Worm (Caenorhabditis elegans) whole organism, L2 larva: ENCODE results near the gene Y46G5A.28.

ENCODE experiments used
- Y55F3AM.14 ChIP-seq: fragments of 200-800 bp; sonication (Bioruptor generic); optimal IDR thresholded peaks from 2 replicates; lab custom pipeline; 2018; ENCODE audit warnings: mild to moderate bottlenecking, missing genetic modification characterization, missing compliant biosample characterization
- alr-1 ChIP-seq: fragments of 150-350 bp; optimal IDR thresholded peaks from 2 replicates; lab custom pipeline; 2014; ENCODE audit warnings: missing biosample characterization, missing genetic modification characterization
- ama-1 ChIP-seq: fragments of 150-350 bp; optimal IDR thresholded peaks from 2 replicates; lab custom pipeline; 2018; ENCODE audit warnings: inconsistent platforms
- ceh-82 ChIP-seq: fragments of 150-350 bp; optimal IDR thresholded peaks from 2 replicates; lab custom pipeline; 2014; ENCODE audit warnings: missing biosample characterization, missing genetic modification characterization
- crh-2 ChIP-seq: sonication (generic microtip); optimal IDR thresholded peaks from 2 replicates; lab custom pipeline; 2017; ENCODE audit warnings: missing biosample characterization, missing genetic modification characterization
- egl-27 ChIP-seq: sonication (generic microtip); optimal IDR thresholded peaks from 3 replicates; lab custom pipeline; 2017; ENCODE audit warnings: missing biosample characterization, missing genetic modification reagents, missing genetic modification characterization
- fos-1 ChIP-seq: fragments of 150-350 bp; optimal IDR thresholded peaks from 2 replicates; lab custom pipeline; 2014; ENCODE audit warnings: missing biosample characterization, missing genetic modification characterization
- lsy-2 ChIP-seq, 2 experiments: fragments of 150-350 bp in 1 of 2; sonication (generic microtip) in 1 of 2; optimal IDR thresholded peaks; 2 replicates each; lab custom pipeline; 2014 to 2017; ENCODE audit warnings: missing biosample characterization in 2 of 2, missing genetic modification characterization in 2 of 2
- nhr-11 ChIP-seq: fragments of 150-350 bp; optimal IDR thresholded peaks from 2 replicates; lab custom pipeline; 2014; ENCODE audit warnings: missing biosample characterization, missing genetic modification characterization
- nhr-12 ChIP-seq: fragments of 150-350 bp; optimal IDR thresholded peaks from 2 replicates; lab custom pipeline; 2014; ENCODE audit warnings: missing biosample characterization, missing genetic modification characterization
- nhr-77 ChIP-seq: fragments of 150-350 bp; optimal IDR thresholded peaks from 2 replicates; lab custom pipeline; 2014; ENCODE audit warnings: missing biosample characterization, missing genetic modification characterization
- sma-3 ChIP-seq: sonication (generic microtip); optimal IDR thresholded peaks from 2 replicates; lab custom pipeline; 2016; ENCODE audit warnings: missing genetic modification reagents, missing genetic modification characterization, missing compliant biosample characterization
- sma-9 ChIP-seq, 2 experiments: fragments of 150-350 bp in 1 of 2; sonication (generic microtip) in 1 of 2; optimal IDR thresholded peaks; 2 replicates each; lab custom pipeline; 2014 to 2016; ENCODE audit warnings: missing genetic modification characterization in 2 of 2, mild to moderate bottlenecking in 1 of 2, missing biosample characterization in 1 of 2, missing compliant biosample characterization in 1 of 2, missing genetic modification reagents in 1 of 2, moderate library complexity in 1 of 2
- unc-39 ChIP-seq: fragments of 150-350 bp; optimal IDR thresholded peaks from 2 replicates; lab custom pipeline; 2014; ENCODE audit warnings: missing biosample characterization, missing genetic modification characterization

DNA sequence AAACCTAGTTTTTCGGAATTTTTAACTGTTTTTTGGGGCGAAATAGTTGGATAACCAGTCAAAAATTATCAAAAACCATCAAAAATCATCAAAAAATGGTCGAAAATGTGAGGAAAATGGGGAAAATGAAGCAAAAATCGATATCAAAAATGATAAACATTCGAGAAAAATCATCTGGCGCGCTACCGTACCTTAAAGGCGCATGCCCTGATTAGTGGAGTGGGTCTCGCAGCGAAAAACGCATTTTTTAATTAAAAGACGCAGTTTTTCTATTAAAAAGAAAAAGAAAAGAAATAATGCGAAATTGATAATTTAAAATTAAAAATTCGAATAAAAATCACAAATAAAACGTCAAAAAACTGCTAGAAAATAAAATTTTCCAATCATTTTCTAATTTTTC lies 30.2 kb downstream of the Y46G5A.28 start, which contains the start of gene F35C5.1:
- TF ChIP-seq ama-1 (lab: Kevin White, UChicago), result no peak
- no peak for TF ChIP-seq fos-1 (tag; lab: Kevin White, UChicago)
- TF ChIP-seq lsy-2 (tag; optimal IDR thresholded peaks at IDR 0.05; lab: Kevin White, UChicago), result no peak
- TF ChIP-seq nhr-11, result no peak
- TF ChIP-seq sma-3 (GFP tag; lab: Kevin White, UChicago), result no peak
- no peak for TF ChIP-seq alr-1 (tag; lab: Kevin White, UChicago)
- no peak for TF ChIP-seq ceh-82
- TF ChIP-seq nhr-12 (tag; lab: Kevin White, UChicago), result no peak
- TF ChIP-seq sma-9 (GFP tag; optimal IDR thresholded peaks at IDR 0.05; lab: Kevin White, UChicago), result no peak
- no peak for TF ChIP-seq sma-9 (tag; optimal IDR thresholded peaks at IDR 0.05; lab: Kevin White, UChicago)
- TF ChIP-seq nhr-77 (tag; lab: Kevin White, UChicago), result no peak
- no peak for TF ChIP-seq unc-39 (tag; lab: Kevin White, UChicago)
- TF ChIP-seq crh-2, result no peak
- TF ChIP-seq egl-27 (tag; lab: Kevin White, UChicago), result no peak
- no peak for TF ChIP-seq Y55F3AM.14
